Worm (Caenorhabditis elegans) whole organism, mixed stage, embryonic: Measurements from ENCODE around the gene srm-3.

Experiments used
- M03D4.4 ChIP-seq: sonication (generic microtip); optimal IDR thresholded peaks from 2 replicates; lab custom pipeline; 2017; ENCODE audit warnings: mild to moderate bottlenecking, missing genetic modification characterization, missing compliant biosample characterization
- blmp-1 ChIP-seq: fragments of 150-350 bp; optimal IDR thresholded peaks from 2 replicates; lab custom pipeline; 2014; ENCODE audit warnings: missing biosample characterization, missing genetic modification characterization
- ceh-39 ChIP-seq: fragments of 150-350 bp; optimal IDR thresholded peaks from 2 replicates; lab custom pipeline; 2014; ENCODE audit warnings: missing biosample characterization, missing genetic modification characterization
- ceh-43 ChIP-seq: fragments of 200-800 bp; sonication (Bioruptor generic); optimal IDR thresholded peaks from 2 replicates; lab custom pipeline; 2018; ENCODE audit warnings: mild to moderate bottlenecking, missing genetic modification characterization, moderate library complexity, missing compliant biosample characterization
- ceh-83 ChIP-seq: fragments of 200-800 bp; sonication (Bioruptor generic); optimal IDR thresholded peaks from 2 replicates; lab custom pipeline; 2018; ENCODE audit warnings: mild to moderate bottlenecking, missing genetic modification characterization, missing compliant biosample characterization
- ces-1 ChIP-seq: fragments of 150-350 bp; optimal IDR thresholded peaks from 2 replicates; lab custom pipeline; 2014; ENCODE audit warnings: missing biosample characterization, missing genetic modification reagents, missing genetic modification characterization
- cnd-1 ChIP-seq: fragments of 200-800 bp; sonication (Bioruptor generic); optimal IDR thresholded peaks from 2 replicates; lab custom pipeline; 2018; ENCODE audit warnings: mild to moderate bottlenecking, missing genetic modification characterization, missing compliant biosample characterization
- drap-1 ChIP-seq: fragments of 200-800 bp; sonication (Bioruptor generic); optimal IDR thresholded peaks from 3 replicates; lab custom pipeline; 2018; ENCODE audit warnings: mild to moderate bottlenecking, missing genetic modification characterization, missing compliant biosample characterization
- elt-1 ChIP-seq: sonication (generic microtip); optimal IDR thresholded peaks from 2 replicates; lab custom pipeline; 2017; ENCODE audit warnings: missing genetic modification characterization, mild to moderate bottlenecking, missing compliant biosample characterization, antibody characterized with exemption, moderate library complexity, borderline replicate concordance; ENCODE audit not compliant: insufficient read depth
- hlh-1 ChIP-seq: fragments of 150-350 bp; optimal IDR thresholded peaks from 2 replicates; lab custom pipeline; 2014; ENCODE audit warnings: missing biosample characterization, missing genetic modification reagents, missing genetic modification characterization
- lin-13 ChIP-seq: fragments of 150-350 bp; optimal IDR thresholded peaks from 2 replicates; lab custom pipeline; 2014; ENCODE audit warnings: missing biosample characterization, missing genetic modification characterization
- lin-32 ChIP-seq: fragments of 200-800 bp; sonication (Bioruptor generic); optimal IDR thresholded peaks from 2 replicates; lab custom pipeline; 2018; ENCODE audit warnings: mild to moderate bottlenecking, missing genetic modification characterization, missing compliant biosample characterization
- lsy-2 ChIP-seq: fragments of 150-350 bp; optimal IDR thresholded peaks from 2 replicates; lab custom pipeline; 2014; ENCODE audit warnings: missing biosample characterization, missing genetic modification characterization
- mab-5 ChIP-seq: fragments of 150-350 bp; optimal IDR thresholded peaks from 2 replicates; lab custom pipeline; 2014; ENCODE audit warnings: missing biosample characterization, missing genetic modification characterization
- nhr-12 ChIP-seq: fragments of 150-350 bp; optimal IDR thresholded peaks from 2 replicates; lab custom pipeline; 2014; ENCODE audit warnings: missing biosample characterization, missing genetic modification characterization
- nhr-2 ChIP-seq: fragments of 150-350 bp; optimal IDR thresholded peaks from 2 replicates; lab custom pipeline; 2014; ENCODE audit warnings: missing biosample characterization, missing genetic modification characterization
- nhr-237 ChIP-seq: fragments of 150-350 bp; optimal IDR thresholded peaks from 2 replicates; lab custom pipeline; 2014; ENCODE audit warnings: missing biosample characterization, missing genetic modification characterization
- nhr-76 ChIP-seq: sonication (generic microtip); optimal IDR thresholded peaks from 2 replicates; lab custom pipeline; 2017; ENCODE audit warnings: missing biosample characterization, missing genetic modification characterization
- pha-4 ChIP-seq: fragments of 150-350 bp; optimal IDR thresholded peaks from 2 replicates; lab custom pipeline; 2018; ENCODE audit warnings: missing biosample characterization, missing genetic modification reagents, missing genetic modification characterization
- sem-2 ChIP-seq: fragments of 200-800 bp; sonication (Bioruptor generic); optimal IDR thresholded peaks from 2 replicates; lab custom pipeline; 2018; ENCODE audit warnings: mild to moderate bottlenecking, missing genetic modification characterization, missing compliant biosample characterization
- sptf-1 ChIP-seq: sonication (generic microtip); optimal IDR thresholded peaks from 2 replicates; lab custom pipeline; 2017; ENCODE audit warnings: mild to moderate bottlenecking, missing genetic modification characterization, moderate library complexity, missing compliant biosample characterization
- tbx-8 ChIP-seq: fragments of 200-800 bp; sonication (Bioruptor generic); optimal IDR thresholded peaks from 2 replicates; lab custom pipeline; 2018; ENCODE audit warnings: mild to moderate bottlenecking, missing genetic modification characterization, moderate library complexity, missing compliant biosample characterization
- unc-120 ChIP-seq: sonication (generic microtip); optimal IDR thresholded peaks from 2 replicates; lab custom pipeline; 2017; ENCODE audit warnings: missing genetic modification characterization, missing compliant biosample characterization; ENCODE audit not compliant: poor library complexity, severe bottlenecking
- unc-39 ChIP-seq: fragments of 150-350 bp; optimal IDR thresholded peaks from 2 replicates; lab custom pipeline; 2014; ENCODE audit warnings: missing biosample characterization, missing genetic modification characterization
- unc-62 ChIP-seq: fragments of 150-350 bp; optimal IDR thresholded peaks from 2 replicates; lab custom pipeline; 2014; ENCODE audit warnings: missing biosample characterization, missing genetic modification reagents, missing genetic modification characterization
- zip-8 ChIP-seq: fragments of 150-350 bp; optimal IDR thresholded peaks from 2 replicates; lab custom pipeline; 2014; ENCODE audit warnings: missing biosample characterization, missing genetic modification characterization
- ztf-11 ChIP-seq: fragments of 150-350 bp; optimal IDR thresholded peaks from 2 replicates; lab custom pipeline; 2014; ENCODE audit warnings: missing biosample characterization, missing genetic modification characterization

The srm-3 gene

ce11 chrIV:9624275-9624674, 24.5 kb upstream of the srm-3 start, which contains the start of gene W09C2.8:
Gene W09C2.8 (minus strand): TSS chrIV:9624375.
- TF ChIP-seq lsy-2 (tag; lab: Kevin White, UChicago) (no peak), sem-2 (no peak), drap-1 (GFP tag; lab: Kevin White, UChicago) (no peak), zip-8 (tag; lab: Kevin White, UChicago) (no peak), nhr-76 (tag; lab: Kevin White, UChicago) (no peak), pha-4 (tag; lab: Kevin White, UChicago) (no peak), mab-5 (tag; lab: Kevin White, UChicago) (no peak), blmp-1 (no peak), cnd-1 (tag; lab: Kevin White, UChicago) (no peak), lin-32 (GFP tag; lab: Kevin White, UChicago) (no peak)

ce11 chrIV:9624977-9625376, 23.8 kb upstream of the srm-3 start, which contains the start of gene W09C2.10:
Gene W09C2.10 (minus strand): TSS chrIV:9625077.
- TF ChIP-seq lin-32 (GFP tag; lab: Kevin White, UChicago), result no peak
- TF ChIP-seq cnd-1 (tag; lab: Kevin White, UChicago), result no peak
- TF ChIP-seq ceh-83 (GFP tag; lab: Kevin White, UChicago), result no peak
- TF ChIP-seq, all 35 proteins: peak for 0

ce11 chrIV:9625829-9626228, 23.0 kb upstream of the srm-3 start:
- TF ChIP-seq zip-8 (tag; lab: Kevin White, UChicago), result no peak

- TF ChIP-seq ces-1 (GFP tag; lab: Kevin White, UChicago) (no peak), ztf-11 (tag; lab: Kevin White, UChicago) (no peak), nhr-2 (tag; lab: Kevin White, UChicago) (no peak), sem-2 (no peak), nhr-237 (tag; lab: Kevin White, UChicago) (no peak), lin-32 (GFP tag; lab: Kevin White, UChicago) (no peak)
These were observed 21.7 kb upstream of the srm-3 start for ce11 chrIV:9627033-9627432.

- TF ChIP-seq zip-8 (tag; lab: Kevin White, UChicago) (no peak), nhr-237 (tag; lab: Kevin White, UChicago) (no peak), unc-62 (GFP tag; lab: Kevin White, UChicago) (no peak), sptf-1 (tag; lab: Kevin White, UChicago) (no peak), lsy-2 (tag; lab: Kevin White, UChicago) (no peak), mab-5 (tag; lab: Kevin White, UChicago) (no peak), elt-1 (tag; lab: Kevin White, UChicago) (no peak), nhr-76 (tag; lab: Kevin White, UChicago) (no peak)
- TF ChIP-seq, all 35 proteins: peak for 0
These were observed 17.2 kb upstream of the srm-3 start for ce11 chrIV:9631579-9631978.

ce11 chrIV:9632094-9632493, 16.7 kb upstream of the srm-3 start:
- TF ChIP-seq nhr-12 (tag; lab: Kevin White, UChicago) (no peak), ztf-11 (tag; lab: Kevin White, UChicago) (no peak), tbx-8 (GFP tag; lab: Kevin White, UChicago) (no peak), ceh-43 (GFP tag; lab: Kevin White, UChicago) (no peak), ces-1 (GFP tag; lab: Kevin White, UChicago) (no peak), nhr-2 (tag; lab: Kevin White, UChicago) (no peak), blmp-1 (no peak), drap-1 (GFP tag; lab: Kevin White, UChicago) (no peak), unc-39 (tag; lab: Kevin White, UChicago) (no peak), cnd-1 (tag; lab: Kevin White, UChicago) (no peak), ceh-39 (no peak), nhr-237 (tag; lab: Kevin White, UChicago) (no peak), zip-8 (tag; lab: Kevin White, UChicago) (no peak), lin-13 (tag; lab: Kevin White, UChicago) (no peak), unc-120 (no peak), hlh-1 (no peak), unc-62 (GFP tag; lab: Kevin White, UChicago) (no peak), M03D4.4 (no peak), pha-4 (tag; lab: Kevin White, UChicago) (no peak)
